Fruit fly (Drosophila melanogaster): ENCODE results near the gene CG10725.
A peak's percentile ranks its signal among the peaks of the same experiment; 100 is the strongest.

CG10725 gene

dm6 chr3L:13480241-13480627 is 42.5 kb downstream of the CG10725 start:
- peak; percentile 7 for TF ChIP-seq CG11617 (GFP tag; optimal IDR thresholded peaks at IDR 0.05)
- TF ChIP-seq kay (GFP tag; ENCODE audit: borderline replicate concordance), result no peak
- TF ChIP-seq cnc (optimal IDR thresholded peaks at IDR 0.05), result no peak
- peak; percentile 94 for TF ChIP-seq cic (GFP tag; optimal IDR thresholded peaks at IDR 0.05)
- TF ChIP-seq tj (GFP tag; optimal IDR thresholded peaks at IDR 0.05), result no peak
- TF ChIP-seq pad (GFP tag; optimal IDR thresholded peaks at IDR 0.05), result no peak
- no peak for TF ChIP-seq Crg-1 (GFP tag; optimal IDR thresholded peaks at IDR 0.05)
- TF ChIP-seq CG33017 (tag; optimal IDR thresholded peaks at IDR 0.05), result no peak
- peak; percentile 37 for TF ChIP-seq Mnt (GFP tag; optimal IDR thresholded peaks at IDR 0.05)
- TF ChIP-seq Clk (GFP tag; optimal IDR thresholded peaks at IDR 0.05), result no peak
- TF ChIP-seq CG12768 (GFP tag; optimal IDR thresholded peaks at IDR 0.05), result no peak
- peak; percentile 21 for TF ChIP-seq CG7101 (tag; optimal IDR thresholded peaks at IDR 0.05)
- TF ChIP-seq CG14711 (tag; optimal IDR thresholded peaks at IDR 0.05), result no peak
- TF ChIP-seq CG1620 (GFP tag; optimal IDR thresholded peaks at IDR 0.05), result no peak
- TF ChIP-seq CG5204 (GFP tag; optimal IDR thresholded peaks at IDR 0.05), result no peak
- TF ChIP-seq ovo (GFP tag; optimal IDR thresholded peaks at IDR 0.05), result no peak
- TF ChIP-seq bab1 (GFP tag; optimal IDR thresholded peaks at IDR 0.05), result peak; percentile 19
- no peak for TF ChIP-seq CG7045 (GFP tag; optimal IDR thresholded peaks at IDR 0.05)
- TF ChIP-seq toe (GFP tag; optimal IDR thresholded peaks at IDR 0.05), result no peak
- peak; percentile 21 for TF ChIP-seq Hr96 (GFP tag; optimal IDR thresholded peaks at IDR 0.05)

- TF ChIP-seq toe (GFP tag; optimal IDR thresholded peaks at IDR 0.05) (peak; percentile 31), ovo (GFP tag; optimal IDR thresholded peaks at IDR 0.05) (no peak), Crg-1 (GFP tag; optimal IDR thresholded peaks at IDR 0.05) (no peak), CG14711 (tag; optimal IDR thresholded peaks at IDR 0.05) (no peak), CG1620 (GFP tag; optimal IDR thresholded peaks at IDR 0.05) (peak; percentile 61), CG11617 (GFP tag; optimal IDR thresholded peaks at IDR 0.05) (no peak), CG5204 (GFP tag; optimal IDR thresholded peaks at IDR 0.05) (no peak), CG33017 (tag; optimal IDR thresholded peaks at IDR 0.05) (no peak), CG12768 (GFP tag; optimal IDR thresholded peaks at IDR 0.05) (no peak), bab1 (GFP tag; optimal IDR thresholded peaks at IDR 0.05) (peak; percentile 10), pad (GFP tag; optimal IDR thresholded peaks at IDR 0.05) (peak; percentile 31), tj (GFP tag; optimal IDR thresholded peaks at IDR 0.05) (no peak), CG7101 (tag; optimal IDR thresholded peaks at IDR 0.05) (peak; percentile 39), Clk (GFP tag; optimal IDR thresholded peaks at IDR 0.05) (no peak), CG7045 (GFP tag; optimal IDR thresholded peaks at IDR 0.05) (no peak), Hr96 (GFP tag; optimal IDR thresholded peaks at IDR 0.05) (peak; percentile 6), kay (GFP tag; ENCODE audit: borderline replicate concordance) (no peak), Mnt (GFP tag; optimal IDR thresholded peaks at IDR 0.05) (peak; percentile 13), cic (GFP tag; optimal IDR thresholded peaks at IDR 0.05) (no peak), cnc (optimal IDR thresholded peaks at IDR 0.05) (no peak)
Observed at dm6 chr3L:13486041-13486859, 48.5 kb downstream of the CG10725 start, which contains the start of the genes Abp1 and Tgi. Abp1 (minus strand) TSS chr3L:13486280. Tgi (plus strand) TSS chr3L:13486797.

dm6 chr3L:13486860-13487404 is 49.2 kb downstream of the CG10725 start:
- TF ChIP-seq CG33017 (tag; optimal IDR thresholded peaks at IDR 0.05), result no peak
- no peak for TF ChIP-seq CG7045 (GFP tag; optimal IDR thresholded peaks at IDR 0.05)
- TF ChIP-seq cic (GFP tag; optimal IDR thresholded peaks at IDR 0.05), result no peak
- TF ChIP-seq bab1 (GFP tag; optimal IDR thresholded peaks at IDR 0.05), result no peak
- no peak for TF ChIP-seq CG5204 (GFP tag; optimal IDR thresholded peaks at IDR 0.05)
- no peak for TF ChIP-seq cnc (optimal IDR thresholded peaks at IDR 0.05)
- TF ChIP-seq kay (GFP tag; ENCODE audit: borderline replicate concordance), result no peak
- no peak for TF ChIP-seq Clk (GFP tag; optimal IDR thresholded peaks at IDR 0.05)
- TF ChIP-seq pad (GFP tag; optimal IDR thresholded peaks at IDR 0.05), result no peak
- TF ChIP-seq toe (GFP tag; optimal IDR thresholded peaks at IDR 0.05), result no peak
- no peak for TF ChIP-seq CG7101 (tag; optimal IDR thresholded peaks at IDR 0.05)

dm6 chr3L:13488129-13488876 is 50.5 kb downstream of the CG10725 start:
- no peak for TF ChIP-seq tj (GFP tag; optimal IDR thresholded peaks at IDR 0.05)

Measured in whole organism, adult.